Worm (Caenorhabditis elegans) whole organism, L1 larva: ENCODE measurements around the gene K08D10.11.

Source experiments
- C04F5.9 ChIP-seq: sonication (generic microtip); optimal IDR thresholded peaks from 2 replicates; lab custom pipeline; 2016; ENCODE audit warnings: missing genetic modification characterization, missing compliant biosample characterization
- C34B4.2 ChIP-seq: sonication (generic microtip); optimal IDR thresholded peaks from 2 replicates; lab custom pipeline; 2017; ENCODE audit warnings: mild to moderate bottlenecking, missing genetic modification characterization, missing compliant biosample characterization
- F16B12.6 ChIP-seq: fragments of 150-350 bp; optimal IDR thresholded peaks from 2 replicates; lab custom pipeline; 2014; ENCODE audit warnings: missing biosample characterization, missing genetic modification characterization
- Y116A8C.19 ChIP-seq: sonication (generic microtip); optimal IDR thresholded peaks from 2 replicates; lab custom pipeline; 2016; ENCODE audit warnings: missing compliant biosample characterization, missing genetic modification characterization, borderline replicate concordance
- aha-1 ChIP-seq: fragments of 150-350 bp; optimal IDR thresholded peaks from 2 replicates; lab custom pipeline; 2014; ENCODE audit warnings: missing biosample characterization, missing genetic modification characterization
- alr-1 ChIP-seq: fragments of 200-800 bp; sonication (Bioruptor generic); optimal IDR thresholded peaks from 2 replicates; lab custom pipeline; 2018; ENCODE audit warnings: borderline replicate concordance, mild to moderate bottlenecking, missing genetic modification characterization, missing compliant biosample characterization
- aly-2 ChIP-seq: fragments of 150-350 bp; optimal IDR thresholded peaks from 2 replicates; lab custom pipeline; 2014; ENCODE audit warnings: missing biosample characterization, missing genetic modification characterization
- blmp-1 ChIP-seq: fragments of 150-350 bp; optimal IDR thresholded peaks from 2 replicates; lab custom pipeline; 2014; ENCODE audit warnings: missing biosample characterization, missing genetic modification characterization
- ceh-88 ChIP-seq: fragments of 200-800 bp; sonication (Bioruptor generic); IDR thresholded peaks from 2 replicates; pipeline ENCODE4 v1.3.6; 2022; ENCODE audit warnings: missing genetic modification characterization, missing compliant biosample characterization
- dpl-1 ChIP-seq, 3 experiments: fragments of 150-350 bp in 2 of 3; sonication (generic microtip) in 1 of 3; optimal IDR thresholded peaks; 2 replicates each; lab custom pipeline; 2014 to 2017; ENCODE audit warnings: missing biosample characterization in 3 of 3, missing genetic modification characterization in 3 of 3, missing genetic modification reagents in 3 of 3
- dsc-1 ChIP-seq: sonication (generic microtip); optimal IDR thresholded peaks from 2 replicates; lab custom pipeline; 2016; ENCODE audit warnings: mild to moderate bottlenecking, missing genetic modification characterization, missing compliant biosample characterization
- efl-1 ChIP-seq, 4 experiments: fragments of 150-350 bp; optimal IDR thresholded peaks in 3 of 4; peaks in 1 of 4; 1 replicate in 1 of 4; 2 replicates in 3 of 4; lab custom pipeline; 2014; ENCODE audit warnings: missing biosample characterization in 2 of 4, missing genetic modification characterization in 2 of 4, missing genetic modification reagents in 2 of 4
- efl-3 ChIP-seq: fragments of 200-800 bp; sonication (Bioruptor generic); optimal IDR thresholded peaks from 2 replicates; lab custom pipeline; 2018; ENCODE audit warnings: mild to moderate bottlenecking, missing genetic modification characterization, missing compliant biosample characterization
- egl-13 ChIP-seq: sonication (generic microtip); optimal IDR thresholded peaks from 2 replicates; lab custom pipeline; 2016; ENCODE audit warnings: missing genotype, missing genetic modification reagents, missing genetic modification characterization, missing compliant biosample characterization
- egl-27 ChIP-seq, 2 experiments: fragments of 150-350 bp in 1 of 2; sonication (generic microtip); optimal IDR thresholded peaks; 3 replicates each; lab custom pipeline; 2017 to 2018; ENCODE audit warnings: missing biosample characterization in 2 of 2, missing genetic modification characterization in 2 of 2, missing genetic modification reagents in 2 of 2
- elt-2 ChIP-seq: sonication (generic microtip); optimal IDR thresholded peaks from 2 replicates; lab custom pipeline; 2016; ENCODE audit warnings: missing genetic modification characterization, mild to moderate bottlenecking, inconsistent platforms, missing compliant biosample characterization, missing genetic modification reagents
- ets-5 ChIP-seq: fragments of 200-800 bp; sonication (Bioruptor generic); IDR thresholded peaks from 2 replicates; pipeline ENCODE4 v1.3.6; 2022; ENCODE audit warnings: missing genetic modification characterization, missing compliant biosample characterization
- fkh-10 ChIP-seq: sonication (generic microtip); optimal IDR thresholded peaks from 2 replicates; lab custom pipeline; 2017; ENCODE audit warnings: missing biosample characterization, missing genetic modification reagents, missing genetic modification characterization
- fkh-4 ChIP-seq: sonication (generic microtip); optimal IDR thresholded peaks from 2 replicates; lab custom pipeline; 2016; ENCODE audit warnings: missing compliant biosample characterization, missing genetic modification characterization, borderline replicate concordance
- fos-1 ChIP-seq: fragments of 150-350 bp; optimal IDR thresholded peaks from 2 replicates; lab custom pipeline; 2014; ENCODE audit warnings: missing biosample characterization, missing genetic modification characterization
- grh-1 ChIP-seq: fragments of 200-800 bp; sonication (Bioruptor generic); IDR thresholded peaks from 2 replicates; pipeline ENCODE4 v1.3.6; 2022; ENCODE audit warnings: missing genetic modification reagents, missing genetic modification characterization, missing compliant biosample characterization
- hlh-4 ChIP-seq: sonication (generic microtip); optimal IDR thresholded peaks from 2 replicates; lab custom pipeline; 2016; ENCODE audit warnings: mild to moderate bottlenecking, missing genetic modification characterization, missing compliant biosample characterization
- irx-1 ChIP-seq: sonication (generic microtip); optimal IDR thresholded peaks from 2 replicates; lab custom pipeline; 2016; ENCODE audit warnings: missing genetic modification characterization, missing compliant biosample characterization
- isw-1 ChIP-seq: fragments of 200-800 bp; sonication (Bioruptor generic); IDR thresholded peaks from 2 replicates; pipeline ENCODE4 v1.3.6; 2022; ENCODE audit warnings: missing genetic modification characterization, missing compliant biosample characterization
- jun-1 ChIP-seq: fragments of 150-350 bp; optimal IDR thresholded peaks from 2 replicates; lab custom pipeline; 2014; ENCODE audit warnings: missing biosample characterization, missing genetic modification reagents, missing genetic modification characterization
- lin-13 ChIP-seq: fragments of 150-350 bp; optimal IDR thresholded peaks from 2 replicates; lab custom pipeline; 2014; ENCODE audit warnings: missing biosample characterization, missing genetic modification reagents, missing genetic modification characterization
- lin-14 ChIP-seq: fragments of 200-800 bp; sonication (Bioruptor generic); optimal IDR thresholded peaks from 2 replicates; lab custom pipeline; 2018; ENCODE audit warnings: mild to moderate bottlenecking, missing genetic modification characterization, moderate library complexity, missing compliant biosample characterization
- lin-15B ChIP-seq: fragments of 150-350 bp; sonication (generic microtip); optimal IDR thresholded peaks from 3 replicates; lab custom pipeline; 2014; ENCODE audit warnings: missing biosample characterization, missing genetic modification characterization
- lin-35 ChIP-seq, 2 experiments: fragments of 150-350 bp; optimal IDR thresholded peaks; 2 replicates each; lab custom pipeline; 2014; ENCODE audit warnings: missing biosample characterization in 2 of 2, missing genetic modification characterization in 2 of 2, missing genetic modification reagents in 2 of 2
- lir-3 ChIP-seq: sonication (generic microtip); optimal IDR thresholded peaks from 2 replicates; lab custom pipeline; 2016; ENCODE audit warnings: mild to moderate bottlenecking, missing genetic modification characterization, moderate library complexity, missing compliant biosample characterization; ENCODE audit not compliant: poor library complexity
- lsy-2 ChIP-seq, 2 experiments: fragments of 150-350 bp; optimal IDR thresholded peaks; 2 replicates each; lab custom pipeline; 2014; ENCODE audit warnings: missing biosample characterization in 2 of 2, missing genetic modification characterization in 2 of 2
- mdl-1 ChIP-seq, 2 experiments: fragments of 150-350 bp; optimal IDR thresholded peaks; 2 replicates each; lab custom pipeline; 2014 to 2017; ENCODE audit warnings: missing biosample characterization in 2 of 2, missing genetic modification characterization in 2 of 2, inconsistent platforms in 1 of 2
- mef-2 ChIP-seq: fragments of 150-350 bp; optimal IDR thresholded peaks from 2 replicates; lab custom pipeline; 2014; ENCODE audit warnings: missing biosample characterization, missing genetic modification characterization
- mep-1 ChIP-seq: fragments of 150-350 bp; optimal IDR thresholded peaks from 2 replicates; lab custom pipeline; 2014; ENCODE audit warnings: missing biosample characterization, missing genetic modification characterization
- nhr-12 ChIP-seq: sonication (generic microtip); optimal IDR thresholded peaks from 2 replicates; lab custom pipeline; 2017; ENCODE audit warnings: missing biosample characterization, missing genetic modification characterization
- nhr-28 ChIP-seq: fragments of 150-350 bp; optimal IDR thresholded peaks from 2 replicates; lab custom pipeline; 2014; ENCODE audit warnings: missing biosample characterization, missing genetic modification characterization
- nhr-76 ChIP-seq: sonication (generic microtip); optimal IDR thresholded peaks from 2 replicates; lab custom pipeline; 2017; ENCODE audit warnings: missing biosample characterization, missing genetic modification characterization
- nhr-77 ChIP-seq: fragments of 150-350 bp; optimal IDR thresholded peaks from 2 replicates; lab custom pipeline; 2014; ENCODE audit warnings: missing biosample characterization, missing genetic modification characterization
- nhr-84 ChIP-seq: sonication (generic microtip); optimal IDR thresholded peaks from 2 replicates; lab custom pipeline; 2017; ENCODE audit warnings: missing biosample characterization, missing genetic modification characterization
- nhr-85 ChIP-seq: sonication (generic microtip); peaks from one replicate; lab custom pipeline; 2016; ENCODE audit warnings: missing genetic modification characterization, inconsistent platforms, missing compliant biosample characterization
- pax-3 ChIP-seq: fragments of 200-800 bp; sonication (Bioruptor generic); optimal IDR thresholded peaks from 2 replicates; lab custom pipeline; 2018; ENCODE audit warnings: mild to moderate bottlenecking, missing genetic modification characterization, moderate library complexity, missing compliant biosample characterization
- skn-1 ChIP-seq: fragments of 150-350 bp; optimal IDR thresholded peaks from 2 replicates; lab custom pipeline; 2014; ENCODE audit warnings: missing biosample characterization, missing genetic modification characterization
- snu-23 ChIP-seq: sonication (generic microtip); optimal IDR thresholded peaks from 2 replicates; lab custom pipeline; 2016; ENCODE audit warnings: missing genetic modification characterization, missing compliant biosample characterization
- sptf-1 ChIP-seq: fragments of 150-350 bp; optimal IDR thresholded peaks from 2 replicates; lab custom pipeline; 2014; ENCODE audit warnings: missing biosample characterization, missing genetic modification characterization
- swsn-7 ChIP-seq: sonication (generic microtip); optimal IDR thresholded peaks from 2 replicates; lab custom pipeline; 2016; ENCODE audit warnings: missing genetic modification characterization, missing compliant biosample characterization
- unc-62 ChIP-seq: fragments of 150-350 bp; optimal IDR thresholded peaks from 2 replicates; lab custom pipeline; 2014; ENCODE audit warnings: missing biosample characterization, missing genetic modification reagents, missing genetic modification characterization
- unc-98 ChIP-seq: fragments of 200-800 bp; sonication (Bioruptor generic); IDR thresholded peaks from 2 replicates; pipeline ENCODE4 v1.3.6; 2022; ENCODE audit warnings: missing genetic modification characterization, missing compliant biosample characterization
- vab-15 ChIP-seq: sonication (generic microtip); optimal IDR thresholded peaks from 2 replicates; lab custom pipeline; 2017; ENCODE audit warnings: missing genotype, mild to moderate bottlenecking, missing genetic modification characterization, missing compliant biosample characterization
- xbp-1 ChIP-seq: sonication (generic microtip); optimal IDR thresholded peaks from 2 replicates; lab custom pipeline; 2016; ENCODE audit warnings: missing genetic modification characterization, missing compliant biosample characterization
- zip-4 ChIP-seq: fragments of 200-800 bp; sonication (Bioruptor generic); optimal IDR thresholded peaks from 2 replicates; lab custom pipeline; 2018; ENCODE audit warnings: mild to moderate bottlenecking, missing genetic modification characterization, moderate library complexity, missing compliant biosample characterization
- ztf-11 ChIP-seq, 2 experiments: sonication (generic microtip); optimal IDR thresholded peaks; 2 replicates each; lab custom pipeline; 2016 to 2017; ENCODE audit warnings: missing genetic modification characterization in 2 of 2, missing biosample characterization in 1 of 2, missing compliant biosample characterization in 1 of 2
- ztf-4 ChIP-seq: fragments of 150-350 bp; optimal IDR thresholded peaks from 2 replicates; lab custom pipeline; 2014; ENCODE audit warnings: missing biosample characterization, missing genetic modification characterization

Gene K08D10.11

ce11 chrIV:4216099-4216894 is 30.3 kb upstream of the K08D10.11 start:
- TF ChIP-seq aly-2 (tag; lab: Kevin White, UChicago) (no peak), fos-1 (tag; lab: Kevin White, UChicago) (no peak), efl-3 (GFP tag; lab: Kevin White, UChicago) (no peak), ztf-11 (tag; optimal IDR thresholded peaks at IDR 0.05; lab: Kevin White, UChicago) (no peak), F16B12.6 (tag; lab: Kevin White, UChicago) (no peak), grh-1 (GFP tag; lab: Robert Waterston, UW) (peak; percentile 35; the same call in 1 of the 2 replicates), nhr-76 (tag; lab: Kevin White, UChicago) (no peak), xbp-1 (tag; lab: Kevin White, UChicago) (no peak), ceh-88 (no peak), lin-15B (tag; lab: Kevin White, UChicago) (no peak), lin-13 (GFP tag; lab: Kevin White, UChicago) (no peak), vab-15 (tag; lab: Kevin White, UChicago) (no peak), egl-27 (tag; optimal IDR thresholded peaks at IDR 0.05; lab: Kevin White, UChicago) (no peak), ztf-4 (no peak), ets-5 (GFP tag; lab: Robert Waterston, UW) (no peak), aha-1 (tag; lab: Kevin White, UChicago) (no peak), fkh-10 (no peak), elt-2 (tag; lab: Kevin White, UChicago) (peak; percentile 27), lin-14 (GFP tag; lab: Kevin White, UChicago) (no peak), fkh-4 (tag; lab: Kevin White, UChicago) (no peak), lsy-2 (tag; optimal IDR thresholded peaks at IDR 0.05; lab: Kevin White, UChicago) (peak; percentile 14 to 44), lir-3 (tag; lab: Kevin White, UChicago) (no peak), irx-1 (tag; lab: Kevin White, UChicago) (no peak), mdl-1 (tag; optimal IDR thresholded peaks at IDR 0.05; lab: Kevin White, UChicago) (peak in 1 of 2 experiments; percentile 88), lin-35 (GFP tag; optimal IDR thresholded peaks at IDR 0.05; lab: Kevin White, UChicago) (peak in 1 of 2 experiments; percentile 49), swsn-7 (tag; lab: Kevin White, UChicago) (no peak), nhr-12 (tag; lab: Kevin White, UChicago) (no peak), pax-3 (tag; lab: Kevin White, UChicago) (no peak), dsc-1 (no peak), snu-23 (GFP tag; lab: Kevin White, UChicago) (peak; percentile 19), nhr-77 (tag; lab: Kevin White, UChicago) (no peak), C34B4.2 (no peak), skn-1 (tag; lab: Kevin White, UChicago) (no peak), C04F5.9 (no peak), nhr-28 (tag; lab: Kevin White, UChicago) (no peak), mef-2 (no peak), mep-1 (tag; lab: Kevin White, UChicago) (no peak), Y116A8C.19 (tag; lab: Kevin White, UChicago) (no peak), hlh-4 (tag; lab: Kevin White, UChicago) (no peak), sptf-1 (tag; lab: Kevin White, UChicago) (no peak), blmp-1 (tag; lab: Kevin White, UChicago) (peak; percentile 75), zip-4 (no peak), unc-98 (GFP tag; lab: Robert Waterston, UW) (no peak), dpl-1 (GFP tag; optimal IDR thresholded peaks at IDR 0.05; lab: Kevin White, UChicago) (no peak), alr-1 (tag; lab: Kevin White, UChicago) (no peak), unc-62 (GFP tag; lab: Kevin White, UChicago) (no peak), nhr-85 (tag; lab: Kevin White, UChicago) (peak; percentile 79), nhr-84 (tag; lab: Kevin White, UChicago) (no peak), isw-1 (GFP tag; lab: Robert Waterston, UW) (no peak), jun-1 (tag; lab: Kevin White, UChicago) (no peak), egl-13 (tag; lab: Kevin White, UChicago) (no peak), efl-1 (optimal IDR thresholded peaks at IDR 0.05; lab: Kevin White, UChicago) (no peak), efl-1 (GFP tag; optimal IDR thresholded peaks at IDR 0.05 in 1 of 2; lab: Kevin White, UChicago) (peak in 1 of 2 experiments; percentile 49)
